Fruit fly (Drosophila melanogaster): ENCODE data around the gene CG4783.

CG4783 gene

dm6 chr3R:19908863-19909343 lies 39.3 kb upstream of the CG4783 start:
- TF ChIP-seq Pif1A (GFP tag; optimal IDR thresholded peaks at IDR 0.05), result peak; percentile 83
- TF ChIP-seq CG8301 (tag; optimal IDR thresholded peaks at IDR 0.05), result peak; percentile 75
- TF ChIP-seq Snoo (tag; optimal IDR thresholded peaks at IDR 0.05), result peak; percentile 82
- TF ChIP-seq CG13204 (GFP tag; optimal IDR thresholded peaks at IDR 0.05), result peak; percentile 10
- TF ChIP-seq CG10348 (GFP tag; IDR thresholded peaks at IDR 0.05), result peak; percentile 49; the same call in 1 of the 2 replicates
- TF ChIP-seq rn (GFP tag; IDR thresholded peaks at IDR 0.05), result peak; percentile 52
- TF ChIP-seq CG17806 (tag; optimal IDR thresholded peaks at IDR 0.05), result peak; percentile 76
- TF ChIP-seq gl (tag; optimal IDR thresholded peaks at IDR 0.05), result no peak
- peak; percentile 90 for TF ChIP-seq Ets98B (GFP tag; IDR thresholded peaks at IDR 0.05)
- TF ChIP-seq D1 (tag; optimal IDR thresholded peaks at IDR 0.05), result no peak
- peak; percentile 89 for TF ChIP-seq CG4496 (GFP tag; IDR thresholded peaks at IDR 0.05)
- TF ChIP-seq CG9948 (tag; optimal IDR thresholded peaks at IDR 0.05), result peak; percentile 68
- TF ChIP-seq CG12605 (GFP tag; IDR thresholded peaks at IDR 0.05), result peak; percentile 77
- TF ChIP-seq CG34367 (tag; optimal IDR thresholded peaks at IDR 0.05), result peak; percentile 69
- peak; percentile 81 for TF ChIP-seq CG14655 (GFP tag; optimal IDR thresholded peaks at IDR 0.05)
- no peak for TF ChIP-seq EcR (GFP tag; optimal IDR thresholded peaks at IDR 0.05)
- peak; percentile 68; the same call in 1 of the 2 replicates for TF ChIP-seq CG32121 (GFP tag; IDR thresholded peaks at IDR 0.05)
- peak; percentile 81 for TF ChIP-seq CG8159 (tag; optimal IDR thresholded peaks at IDR 0.05)
- peak; percentile 85 for TF ChIP-seq Pif1B (GFP tag; optimal IDR thresholded peaks at IDR 0.05)
- peak; percentile 90 for TF ChIP-seq fd96Ca (GFP tag; IDR thresholded peaks at IDR 0.05)
- TF ChIP-seq CG15710 (tag; optimal IDR thresholded peaks at IDR 0.05), result peak; percentile 75

dm6 chr3R:19909541-19910182 lies 38.6 kb upstream of the CG4783 start:
- no peak for TF ChIP-seq CG32121 (GFP tag; IDR thresholded peaks at IDR 0.05)
- no peak for TF ChIP-seq CG8301 (tag; optimal IDR thresholded peaks at IDR 0.05)
- TF ChIP-seq rn (GFP tag; IDR thresholded peaks at IDR 0.05), result no peak
- no peak for TF ChIP-seq CG4496 (GFP tag; IDR thresholded peaks at IDR 0.05)
- no peak for TF ChIP-seq gl (tag; optimal IDR thresholded peaks at IDR 0.05)
- TF ChIP-seq fd96Ca (GFP tag; IDR thresholded peaks at IDR 0.05), result no peak
- no peak for TF ChIP-seq D1 (tag; optimal IDR thresholded peaks at IDR 0.05)
- no peak for TF ChIP-seq CG15710 (tag; optimal IDR thresholded peaks at IDR 0.05)
- no peak for TF ChIP-seq CG13204 (GFP tag; optimal IDR thresholded peaks at IDR 0.05)
- TF ChIP-seq Pif1B (GFP tag; optimal IDR thresholded peaks at IDR 0.05), result no peak
- TF ChIP-seq Ets98B (GFP tag; IDR thresholded peaks at IDR 0.05), result no peak
- TF ChIP-seq CG10348 (GFP tag; IDR thresholded peaks at IDR 0.05), result no peak
- TF ChIP-seq Snoo (tag; optimal IDR thresholded peaks at IDR 0.05), result no peak
- no peak for TF ChIP-seq CG14655 (GFP tag; optimal IDR thresholded peaks at IDR 0.05)
- TF ChIP-seq Pif1A (GFP tag; optimal IDR thresholded peaks at IDR 0.05), result no peak
- TF ChIP-seq CG9948 (tag; optimal IDR thresholded peaks at IDR 0.05), result no peak
- TF ChIP-seq CG34367 (tag; optimal IDR thresholded peaks at IDR 0.05), result no peak

- TF ChIP-seq Snoo (tag; optimal IDR thresholded peaks at IDR 0.05) (no peak), CG4496 (GFP tag; IDR thresholded peaks at IDR 0.05) (no peak), CG32121 (GFP tag; IDR thresholded peaks at IDR 0.05) (no peak), CG12605 (GFP tag; IDR thresholded peaks at IDR 0.05) (no peak), D1 (tag; optimal IDR thresholded peaks at IDR 0.05) (no peak), CG14655 (GFP tag; optimal IDR thresholded peaks at IDR 0.05) (peak; percentile 45), Ets98B (GFP tag; IDR thresholded peaks at IDR 0.05) (no peak), gl (tag; optimal IDR thresholded peaks at IDR 0.05) (peak; percentile 36), CG17806 (tag; optimal IDR thresholded peaks at IDR 0.05) (no peak), rn (GFP tag; IDR thresholded peaks at IDR 0.05) (no peak), CG8301 (tag; optimal IDR thresholded peaks at IDR 0.05) (peak; percentile 2), CG10348 (GFP tag; IDR thresholded peaks at IDR 0.05) (no peak), CG15710 (tag; optimal IDR thresholded peaks at IDR 0.05) (no peak), CG9948 (tag; optimal IDR thresholded peaks at IDR 0.05) (no peak), CG34367 (tag; optimal IDR thresholded peaks at IDR 0.05) (no peak), Pif1B (GFP tag; optimal IDR thresholded peaks at IDR 0.05) (peak; percentile 40), EcR (GFP tag; optimal IDR thresholded peaks at IDR 0.05) (peak; percentile 52), fd96Ca (GFP tag; IDR thresholded peaks at IDR 0.05) (no peak), CG8159 (tag; optimal IDR thresholded peaks at IDR 0.05) (no peak), CG13204 (GFP tag; optimal IDR thresholded peaks at IDR 0.05) (no peak), Pif1A (GFP tag; optimal IDR thresholded peaks at IDR 0.05) (peak; percentile 45)
Observed at dm6 chr3R:19910302-19911029, 37.8 kb upstream of the CG4783 start.

- no peak for TF ChIP-seq Snoo (tag; optimal IDR thresholded peaks at IDR 0.05)
- TF ChIP-seq CG8159 (tag; optimal IDR thresholded peaks at IDR 0.05), result no peak
- TF ChIP-seq CG8301 (tag; optimal IDR thresholded peaks at IDR 0.05), result no peak
- TF ChIP-seq fd96Ca (GFP tag; IDR thresholded peaks at IDR 0.05), result no peak
- TF ChIP-seq CG10348 (GFP tag; IDR thresholded peaks at IDR 0.05), result no peak
- TF ChIP-seq rn (GFP tag; IDR thresholded peaks at IDR 0.05), result no peak
- no peak for TF ChIP-seq Ets98B (GFP tag; IDR thresholded peaks at IDR 0.05)
- TF ChIP-seq CG9948 (tag; optimal IDR thresholded peaks at IDR 0.05), result no peak
- TF ChIP-seq CG34367 (tag; optimal IDR thresholded peaks at IDR 0.05), result no peak
- TF ChIP-seq CG15710 (tag; optimal IDR thresholded peaks at IDR 0.05), result no peak
- no peak for TF ChIP-seq Pif1B (GFP tag; optimal IDR thresholded peaks at IDR 0.05)
Observed at dm6 chr3R:19911030-19911429, 37.2 kb upstream of the CG4783 start.

dm6 chr3R:19915312-19915711 lies 32.9 kb upstream of the CG4783 start, which contains the start of the genes Xport-A and Xport-B:
Gene Xport-A, minus strand, starts transcription at chr3R:19915412.
Gene Xport-B, minus strand, starts transcription at chr3R:19915412.
- TF ChIP-seq CG12605 (GFP tag; IDR thresholded peaks at IDR 0.05) (no peak), CG10348 (GFP tag; IDR thresholded peaks at IDR 0.05) (no peak), Pif1B (GFP tag; optimal IDR thresholded peaks at IDR 0.05) (no peak)

Measured in whole organism, pupa.